Fruit fly (Drosophila melanogaster): ENCODE data around the gene CG7857.

The CG7857 gene

dm6 chr3L:15533402-15534129, 28.9 kb upstream of the CG7857 start (continued):
- peak; percentile 11 to 17 for TF ChIP-seq Trl (optimal IDR thresholded peaks at IDR 0.05)
- peak; percentile 56 for TF ChIP-seq Trl (GFP tag; optimal IDR thresholded peaks at IDR 0.05)
- no peak for TF ChIP-seq Kr (GFP tag; optimal IDR thresholded peaks at IDR 0.05)
- TF ChIP-seq CG8281 (tag; optimal IDR thresholded peaks at IDR 0.05): peak; percentile 11
- TF ChIP-seq CG11504 (tag; optimal IDR thresholded peaks at IDR 0.05): peak; percentile 59
- TF ChIP-seq CG32767 (GFP tag; IDR thresholded peaks at IDR 0.05): 0 out of 2 replicates have a peak, but pooled peaks have one; percentile 48
- peak; percentile 26 for TF ChIP-seq CG7839 (tag; optimal IDR thresholded peaks at IDR 0.05)
- TF ChIP-seq danr (GFP tag; IDR thresholded peaks at IDR 0.05): no peak
- TF ChIP-seq NfI (GFP tag; optimal IDR thresholded peaks at IDR 0.05): peak; percentile 36
- peak; percentile 50 for TF ChIP-seq Xrp1 (GFP tag; IDR thresholded peaks at IDR 0.05)
- no peak for TF ChIP-seq shn (GFP tag; optimal IDR thresholded peaks at IDR 0.05)
- TF ChIP-seq CG32772 (GFP tag; IDR thresholded peaks at IDR 0.05): 0 out of 2 replicates have a peak, but pooled peaks have one; percentile 4
- peak; percentile 45 for TF ChIP-seq gcm (GFP tag; optimal IDR thresholded peaks at IDR 0.05)
- TF ChIP-seq ftz-f1 (GFP tag; optimal IDR thresholded peaks at IDR 0.05): no peak
- TF ChIP-seq abd-A (tag; optimal IDR thresholded peaks at IDR 0.05): peak; percentile 62
- peak; percentile 61; the same call in 1 of the 2 replicates for TF ChIP-seq Drgx (GFP tag; IDR thresholded peaks at IDR 0.05)
- 0 out of 2 replicates have a peak, but pooled peaks have one; percentile 17 for TF ChIP-seq toy (GFP tag; IDR thresholded peaks at IDR 0.05)
- TF ChIP-seq CG6272 (GFP tag; IDR thresholded peaks at IDR 0.05): no peak
- TF ChIP-seq wor (GFP tag; IDR thresholded peaks at IDR 0.05): no peak
- TF ChIP-seq CG2199 (GFP tag; IDR thresholded peaks at IDR 0.05): 0 out of 3 replicates have a peak, but pooled peaks have one; percentile 26
- TF ChIP-seq CG34422 (GFP tag; IDR thresholded peaks at IDR 0.05): 0 out of 3 replicates have a peak, but pooled peaks have one; percentile 24
- TF ChIP-seq fd3F (GFP tag; optimal IDR thresholded peaks at IDR 0.05): no peak
- TF ChIP-seq CoRest (tag; optimal IDR thresholded peaks at IDR 0.05): peak; percentile 36
- no peak for TF ChIP-seq stwl (tag; optimal IDR thresholded peaks at IDR 0.05)

- TF ChIP-seq Hmx (GFP tag; optimal IDR thresholded peaks at IDR 0.05) (no peak), ara (GFP tag; IDR thresholded peaks at IDR 0.05) (no peak), CG5180 (GFP tag; optimal IDR thresholded peaks at IDR 0.05) (peak; percentile 45), amos (GFP tag; IDR thresholded peaks at IDR 0.05; ENCODE audit: partially characterized antibody) (no peak), CG6813 (GFP tag; optimal IDR thresholded peaks at IDR 0.05) (no peak), dysf (GFP tag; IDR thresholded peaks at IDR 0.05) (peak; percentile 68), CG13775 (GFP tag; optimal IDR thresholded peaks at IDR 0.05) (no peak), zen (tag; optimal IDR thresholded peaks at IDR 0.05) (no peak), pnt (GFP tag; optimal IDR thresholded peaks at IDR 0.05) (no peak), lbe (GFP tag; optimal IDR thresholded peaks at IDR 0.05) (peak; percentile 74), CG17361 (GFP tag; IDR thresholded peaks at IDR 0.05) (peak; percentile 85; the same call in 2 of the 3 replicates), seq (GFP tag; IDR thresholded peaks at IDR 0.05) (no peak), CG14965 (GFP tag; optimal IDR thresholded peaks at IDR 0.05; ENCODE audit: borderline replicate concordance) (no peak), Fer2 (tag; optimal IDR thresholded peaks at IDR 0.05) (no peak), Mad (GFP tag; optimal IDR thresholded peaks at IDR 0.05) (no peak), CG14050 (GFP tag; IDR thresholded peaks at IDR 0.05) (peak; percentile 9; the same call in 1 of the 3 replicates), B-H1 (GFP tag; IDR thresholded peaks at IDR 0.05) (no peak; the same call in 2 of the 3 replicates), PHDP (tag; optimal IDR thresholded peaks at IDR 0.05) (no peak), sima (GFP tag; optimal IDR thresholded peaks at IDR 0.05) (no peak), CG15601 (tag; optimal IDR thresholded peaks at IDR 0.05) (no peak), Bteb2 (GFP tag; optimal IDR thresholded peaks at IDR 0.05) (no peak), hkb (optimal IDR thresholded peaks at IDR 0.05) (no peak), hkb (GFP tag; IDR thresholded peaks at IDR 0.05) (peak; percentile 15; the same call in 1 of the 2 replicates), gcm2 (GFP tag; optimal IDR thresholded peaks at IDR 0.05) (no peak), Myb (GFP tag; optimal IDR thresholded peaks at IDR 0.05) (peak; percentile 14), NFAT (GFP tag; IDR thresholded peaks at IDR 0.05) (no peak)
Measured at dm6 chr3L:15532368-15533030, 27.8 kb upstream of the CG7857 start.
